Fruit fly (Drosophila melanogaster): ENCODE results near the gene CG14570.

DNA sequence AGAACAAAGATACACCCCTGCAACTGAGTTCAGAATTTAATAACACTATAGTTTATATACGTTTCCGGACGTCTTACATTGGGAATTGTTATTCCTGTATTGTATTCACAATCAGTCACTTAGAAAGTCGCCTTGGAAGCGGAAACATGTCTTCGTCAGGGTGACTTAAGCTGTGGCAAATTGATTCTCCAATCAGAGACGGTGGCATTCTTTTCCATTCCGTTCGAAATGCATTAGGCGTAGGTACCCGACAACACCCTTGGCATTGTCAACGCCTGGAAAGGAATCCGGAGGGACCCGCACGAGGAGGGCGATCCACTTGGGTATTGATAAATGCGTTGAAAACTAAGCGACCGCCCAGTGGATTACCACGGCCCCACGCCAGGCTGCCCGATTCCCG is 46.3 kb downstream of the CG14570 start, which contains the start of gene Sfp78E:
- TF ChIP-seq Mnt (GFP tag; optimal IDR thresholded peaks at IDR 0.05) (no peak), CG7101 (tag; optimal IDR thresholded peaks at IDR 0.05) (no peak), kay (GFP tag; ENCODE audit: borderline replicate concordance) (no peak), pad (GFP tag; optimal IDR thresholded peaks at IDR 0.05) (no peak), CG14711 (tag; optimal IDR thresholded peaks at IDR 0.05) (no peak), CG7045 (GFP tag; optimal IDR thresholded peaks at IDR 0.05) (no peak), CG12768 (GFP tag; optimal IDR thresholded peaks at IDR 0.05) (no peak), Crg-1 (GFP tag; optimal IDR thresholded peaks at IDR 0.05) (no peak), bab1 (GFP tag; optimal IDR thresholded peaks at IDR 0.05) (no peak), CG11617 (GFP tag; optimal IDR thresholded peaks at IDR 0.05) (no peak), CG5204 (GFP tag; optimal IDR thresholded peaks at IDR 0.05) (no peak), cnc (optimal IDR thresholded peaks at IDR 0.05) (no peak)
